Worm (Caenorhabditis elegans) whole organism, L1 larva: ENCODE data around the gene D1046.16.

ENCODE experiments used
- F16B12.6 ChIP-seq: fragments of 150-350 bp; optimal IDR thresholded peaks from 2 replicates; lab custom pipeline; 2014; ENCODE audit warnings: missing biosample characterization, missing genetic modification characterization
- blmp-1 ChIP-seq: fragments of 150-350 bp; optimal IDR thresholded peaks from 2 replicates; lab custom pipeline; 2014; ENCODE audit warnings: missing biosample characterization, missing genetic modification characterization
- ceh-63 ChIP-seq: fragments of 200-800 bp; sonication (Bioruptor generic); optimal IDR thresholded peaks from 2 replicates; lab custom pipeline; 2018; ENCODE audit warnings: mild to moderate bottlenecking, missing genetic modification characterization, missing compliant biosample characterization
- ceh-8 ChIP-seq: fragments of 200-800 bp; sonication (Bioruptor generic); optimal IDR thresholded peaks from 2 replicates; lab custom pipeline; 2018; ENCODE audit warnings: mild to moderate bottlenecking, missing genetic modification characterization, moderate library complexity, missing compliant biosample characterization
- ceh-82 ChIP-seq, 3 experiments: fragments of 150-350 bp in 1 of 3; sonication (generic microtip) in 2 of 3; optimal IDR thresholded peaks; 2 replicates each; lab custom pipeline; 2014 to 2017; ENCODE audit warnings: missing biosample characterization in 3 of 3, missing genetic modification characterization in 3 of 3
- ceh-88 ChIP-seq: fragments of 200-800 bp; sonication (Bioruptor generic); IDR thresholded peaks from 2 replicates; pipeline ENCODE4 v1.3.6; 2022; ENCODE audit warnings: missing genetic modification characterization, missing compliant biosample characterization
- ceh-90 ChIP-seq: sonication (generic microtip); optimal IDR thresholded peaks from 2 replicates; lab custom pipeline; 2016; ENCODE audit warnings: missing genetic modification characterization, missing compliant biosample characterization
- ces-1 ChIP-seq: fragments of 150-350 bp; optimal IDR thresholded peaks from 2 replicates; lab custom pipeline; 2014; ENCODE audit warnings: missing biosample characterization, missing genetic modification reagents, missing genetic modification characterization
- dpl-1 ChIP-seq, 3 experiments: fragments of 150-350 bp in 2 of 3; sonication (generic microtip) in 1 of 3; optimal IDR thresholded peaks; 2 replicates each; lab custom pipeline; 2014 to 2017; ENCODE audit warnings: missing biosample characterization in 3 of 3, missing genetic modification characterization in 3 of 3, missing genetic modification reagents in 3 of 3
- efl-1 ChIP-seq, 4 experiments: fragments of 150-350 bp; optimal IDR thresholded peaks in 3 of 4; peaks in 1 of 4; 1 replicate in 1 of 4; 2 replicates in 3 of 4; lab custom pipeline; 2014; ENCODE audit warnings: missing biosample characterization in 2 of 4, missing genetic modification characterization in 2 of 4, missing genetic modification reagents in 2 of 4
- efl-3 ChIP-seq: fragments of 200-800 bp; sonication (Bioruptor generic); optimal IDR thresholded peaks from 2 replicates; lab custom pipeline; 2018; ENCODE audit warnings: mild to moderate bottlenecking, missing genetic modification characterization, missing compliant biosample characterization
- elt-3 ChIP-seq, 6 experiments: fragments of 150-350 bp in 1 of 6; sonication (generic microtip); optimal IDR thresholded peaks; 2 replicates each; lab custom pipeline; 2017 to 2018; ENCODE audit warnings: missing biosample characterization in 6 of 6, missing genetic modification characterization in 6 of 6, inconsistent platforms in 1 of 6
- fkh-10 ChIP-seq: sonication (generic microtip); optimal IDR thresholded peaks from 2 replicates; lab custom pipeline; 2017; ENCODE audit warnings: missing biosample characterization, missing genetic modification reagents, missing genetic modification characterization
- fos-1 ChIP-seq: fragments of 150-350 bp; optimal IDR thresholded peaks from 2 replicates; lab custom pipeline; 2014; ENCODE audit warnings: missing biosample characterization, missing genetic modification characterization
- hlh-4 ChIP-seq: sonication (generic microtip); optimal IDR thresholded peaks from 2 replicates; lab custom pipeline; 2016; ENCODE audit warnings: mild to moderate bottlenecking, missing genetic modification characterization, missing compliant biosample characterization
- isw-1 ChIP-seq: fragments of 200-800 bp; sonication (Bioruptor generic); IDR thresholded peaks from 2 replicates; pipeline ENCODE4 v1.3.6; 2022; ENCODE audit warnings: missing genetic modification characterization, missing compliant biosample characterization
- lin-13 ChIP-seq: fragments of 150-350 bp; optimal IDR thresholded peaks from 2 replicates; lab custom pipeline; 2014; ENCODE audit warnings: missing biosample characterization, missing genetic modification reagents, missing genetic modification characterization
- lin-14 ChIP-seq: fragments of 200-800 bp; sonication (Bioruptor generic); optimal IDR thresholded peaks from 2 replicates; lab custom pipeline; 2018; ENCODE audit warnings: mild to moderate bottlenecking, missing genetic modification characterization, moderate library complexity, missing compliant biosample characterization
- lin-35 ChIP-seq, 2 experiments: fragments of 150-350 bp; optimal IDR thresholded peaks; 2 replicates each; lab custom pipeline; 2014; ENCODE audit warnings: missing biosample characterization in 2 of 2, missing genetic modification characterization in 2 of 2, missing genetic modification reagents in 2 of 2
- lsy-2 ChIP-seq, 2 experiments: fragments of 150-350 bp; optimal IDR thresholded peaks; 2 replicates each; lab custom pipeline; 2014; ENCODE audit warnings: missing biosample characterization in 2 of 2, missing genetic modification characterization in 2 of 2
- mdl-1 ChIP-seq, 2 experiments: fragments of 150-350 bp; optimal IDR thresholded peaks; 2 replicates each; lab custom pipeline; 2014 to 2017; ENCODE audit warnings: missing biosample characterization in 2 of 2, missing genetic modification characterization in 2 of 2, inconsistent platforms in 1 of 2
- mef-2 ChIP-seq: fragments of 150-350 bp; optimal IDR thresholded peaks from 2 replicates; lab custom pipeline; 2014; ENCODE audit warnings: missing biosample characterization, missing genetic modification characterization
- nhr-12 ChIP-seq: sonication (generic microtip); optimal IDR thresholded peaks from 2 replicates; lab custom pipeline; 2017; ENCODE audit warnings: missing biosample characterization, missing genetic modification characterization
- nhr-20 ChIP-seq: sonication (generic microtip); optimal IDR thresholded peaks from 2 replicates; lab custom pipeline; 2016; ENCODE audit warnings: mild to moderate bottlenecking, missing genetic modification characterization, missing compliant biosample characterization
- nhr-237 ChIP-seq: fragments of 150-350 bp; optimal IDR thresholded peaks from 2 replicates; lab custom pipeline; 2014; ENCODE audit warnings: missing biosample characterization, missing genetic modification characterization
- nhr-47 ChIP-seq: sonication (generic microtip); optimal IDR thresholded peaks from 2 replicates; lab custom pipeline; 2016; ENCODE audit warnings: mild to moderate bottlenecking, missing genetic modification characterization, moderate library complexity, missing compliant biosample characterization
- nhr-71 ChIP-seq: sonication (generic microtip); optimal IDR thresholded peaks from 2 replicates; lab custom pipeline; 2016; ENCODE audit warnings: mild to moderate bottlenecking, missing genetic modification characterization, moderate library complexity, missing compliant biosample characterization
- nhr-76 ChIP-seq: sonication (generic microtip); optimal IDR thresholded peaks from 2 replicates; lab custom pipeline; 2017; ENCODE audit warnings: missing biosample characterization, missing genetic modification characterization
- nhr-84 ChIP-seq: sonication (generic microtip); optimal IDR thresholded peaks from 2 replicates; lab custom pipeline; 2017; ENCODE audit warnings: missing biosample characterization, missing genetic modification characterization
- nhr-85 ChIP-seq: sonication (generic microtip); peaks from one replicate; lab custom pipeline; 2016; ENCODE audit warnings: missing genetic modification characterization, inconsistent platforms, missing compliant biosample characterization
- nhr-90 ChIP-seq: sonication (generic microtip); optimal IDR thresholded peaks from 2 replicates; lab custom pipeline; 2016; ENCODE audit warnings: mild to moderate bottlenecking, missing genetic modification characterization, missing compliant biosample characterization; ENCODE audit not compliant: poor library complexity
- rnt-1 ChIP-seq: sonication (generic microtip); optimal IDR thresholded peaks from 2 replicates; lab custom pipeline; 2016; ENCODE audit warnings: mild to moderate bottlenecking, missing genetic modification characterization, moderate library complexity, missing compliant biosample characterization
- snpc-4 ChIP-seq: fragments of 150-350 bp; optimal IDR thresholded peaks from 2 replicates; lab custom pipeline; 2014; ENCODE audit warnings: missing biosample characterization, missing genetic modification characterization
- snu-23 ChIP-seq: sonication (generic microtip); optimal IDR thresholded peaks from 2 replicates; lab custom pipeline; 2016; ENCODE audit warnings: missing genetic modification characterization, missing compliant biosample characterization
- sox-4 ChIP-seq: sonication (generic microtip); optimal IDR thresholded peaks from 2 replicates; lab custom pipeline; 2016; ENCODE audit warnings: missing genetic modification characterization, missing compliant biosample characterization
- swsn-7 ChIP-seq: sonication (generic microtip); optimal IDR thresholded peaks from 2 replicates; lab custom pipeline; 2016; ENCODE audit warnings: missing genetic modification characterization, missing compliant biosample characterization
- unc-30 ChIP-seq: sonication (generic microtip); optimal IDR thresholded peaks from 2 replicates; lab custom pipeline; 2017; ENCODE audit warnings: missing biosample characterization, missing genetic modification characterization

The D1046.16 gene

DNA sequence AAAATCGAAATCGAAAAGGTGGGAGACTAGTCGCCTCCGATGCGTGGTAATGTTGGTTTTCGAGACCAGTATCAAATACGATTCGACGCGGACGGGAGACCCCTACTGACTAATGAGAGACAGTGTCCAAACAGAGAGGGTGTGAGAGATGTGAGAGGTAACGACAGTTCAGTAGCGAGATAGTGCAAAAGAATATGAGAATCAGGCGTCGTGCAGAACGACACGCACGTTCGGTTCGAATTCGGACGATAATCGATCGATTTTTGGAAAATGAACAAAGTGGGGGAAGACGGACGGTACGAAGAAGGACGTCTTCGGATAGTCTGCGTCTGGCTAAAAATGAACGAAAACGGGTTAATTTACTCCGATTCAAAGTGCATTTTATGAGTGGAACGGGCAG is at the start of gene D1046.16:
Gene D1046.16, plus strand, starts transcription at position 195 of the 400 bp plus-strand sequence.
- peak; percentile 12 for TF ChIP-seq swsn-7 (tag; lab: Kevin White, UChicago)
- peak in 1 of 6 experiments; percentile 30 for TF ChIP-seq elt-3 (tag; optimal IDR thresholded peaks at IDR 0.05; lab: Kevin White, UChicago)
- peak; percentile 80 for TF ChIP-seq lin-14 (GFP tag; lab: Kevin White, UChicago)
- peak; percentile 4 for TF ChIP-seq nhr-71 (tag; lab: Kevin White, UChicago)
- peak; percentile 70 for TF ChIP-seq snu-23 (GFP tag; lab: Kevin White, UChicago)
- peak in 1 of 3 experiments; percentile 5 for TF ChIP-seq ceh-82 (tag; optimal IDR thresholded peaks at IDR 0.05; lab: Kevin White, UChicago)
- TF ChIP-seq nhr-237 (tag; lab: Kevin White, UChicago): no peak
- TF ChIP-seq lin-13: no peak
- peak in 1 of 3 experiments; percentile 17 for TF ChIP-seq dpl-1 (GFP tag; optimal IDR thresholded peaks at IDR 0.05; lab: Kevin White, UChicago)
- no peak for TF ChIP-seq hlh-4 (tag; lab: Kevin White, UChicago)
- TF ChIP-seq nhr-84: no peak
- TF ChIP-seq F16B12.6 (tag; lab: Kevin White, UChicago): no peak
- TF ChIP-seq sox-4 (tag; lab: Kevin White, UChicago): no peak
- no peak for TF ChIP-seq ceh-8
- TF ChIP-seq lin-35 (GFP tag; optimal IDR thresholded peaks at IDR 0.05; lab: Kevin White, UChicago): peak; percentile 36 to 66
- peak; percentile 16 to 31 for TF ChIP-seq efl-1 (optimal IDR thresholded peaks at IDR 0.05; lab: Kevin White, UChicago)
- no peak for TF ChIP-seq efl-1 (GFP tag; optimal IDR thresholded peaks at IDR 0.05 in 1 of 2; lab: Kevin White, UChicago)
- TF ChIP-seq rnt-1 (tag; lab: Kevin White, UChicago): peak; percentile 18
- TF ChIP-seq blmp-1 (tag; lab: Kevin White, UChicago): peak; percentile 83
- no peak for TF ChIP-seq ceh-88 (GFP tag; lab: Robert Waterston, UW)
- peak; percentile 61 for TF ChIP-seq nhr-20 (tag; lab: Kevin White, UChicago)
- peak; percentile 51 for TF ChIP-seq nhr-90 (tag; lab: Kevin White, UChicago)
- peak in 1 of 2 experiments; percentile 43 for TF ChIP-seq lsy-2 (tag; optimal IDR thresholded peaks at IDR 0.05; lab: Kevin White, UChicago)
- no peak for TF ChIP-seq ceh-63 (GFP tag; lab: Kevin White, UChicago)
- no peak for TF ChIP-seq nhr-47 (tag; lab: Kevin White, UChicago)
- peak in 1 of 2 experiments; percentile 7 for TF ChIP-seq mdl-1 (tag; optimal IDR thresholded peaks at IDR 0.05; lab: Kevin White, UChicago)

DNA sequence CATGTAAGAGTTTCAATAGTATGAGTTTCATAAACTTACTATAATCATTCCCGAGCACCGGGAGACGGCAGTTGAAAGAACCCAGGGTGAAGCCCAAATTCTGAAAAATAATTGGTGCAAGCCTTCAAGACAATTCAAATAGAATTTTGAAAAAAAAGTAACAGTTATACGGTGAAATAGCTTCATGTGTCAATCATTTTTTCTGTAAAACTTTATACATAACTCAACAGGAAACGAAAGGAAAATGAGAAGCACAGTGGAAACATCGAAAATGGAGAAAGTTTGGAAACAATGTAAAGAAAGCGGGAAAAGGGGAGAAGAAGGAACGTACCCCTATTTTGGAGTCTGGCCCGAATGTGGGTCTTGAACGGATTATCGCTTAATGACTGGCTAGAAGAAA is 49.0 kb upstream of the D1046.16 start, which contains the start of gene C09G9.3:
Gene C09G9.3, minus strand, starts transcription at position 101 of the 400 bp plus-strand sequence.
- no peak for TF ChIP-seq fkh-10 (GFP tag; lab: Kevin White, UChicago)
- no peak for TF ChIP-seq nhr-85 (tag; lab: Kevin White, UChicago)
- no peak for TF ChIP-seq snpc-4 (tag; lab: Kevin White, UChicago)
- TF ChIP-seq ceh-90 (tag; lab: Kevin White, UChicago): no peak
- no peak for TF ChIP-seq fos-1 (tag; lab: Kevin White, UChicago)
- TF ChIP-seq efl-3 (GFP tag; lab: Kevin White, UChicago): no peak
- TF ChIP-seq nhr-90 (tag; lab: Kevin White, UChicago): no peak
- no peak for TF ChIP-seq efl-1 (optimal IDR thresholded peaks at IDR 0.05; lab: Kevin White, UChicago)
- no peak for TF ChIP-seq efl-1 (GFP tag; optimal IDR thresholded peaks at IDR 0.05 in 1 of 2; lab: Kevin White, UChicago)
- no peak for TF ChIP-seq nhr-12 (tag; lab: Kevin White, UChicago)
- TF ChIP-seq mdl-1 (tag; optimal IDR thresholded peaks at IDR 0.05; lab: Kevin White, UChicago): no peak
- no peak for TF ChIP-seq nhr-47 (tag; lab: Kevin White, UChicago)
- no peak for TF ChIP-seq nhr-76 (tag; lab: Kevin White, UChicago)
- TF ChIP-seq elt-3 (tag; optimal IDR thresholded peaks at IDR 0.05; lab: Kevin White, UChicago): no peak
- no peak for TF ChIP-seq mef-2 (tag; lab: Kevin White, UChicago)
- no peak for TF ChIP-seq hlh-4 (tag; lab: Kevin White, UChicago)

DNA sequence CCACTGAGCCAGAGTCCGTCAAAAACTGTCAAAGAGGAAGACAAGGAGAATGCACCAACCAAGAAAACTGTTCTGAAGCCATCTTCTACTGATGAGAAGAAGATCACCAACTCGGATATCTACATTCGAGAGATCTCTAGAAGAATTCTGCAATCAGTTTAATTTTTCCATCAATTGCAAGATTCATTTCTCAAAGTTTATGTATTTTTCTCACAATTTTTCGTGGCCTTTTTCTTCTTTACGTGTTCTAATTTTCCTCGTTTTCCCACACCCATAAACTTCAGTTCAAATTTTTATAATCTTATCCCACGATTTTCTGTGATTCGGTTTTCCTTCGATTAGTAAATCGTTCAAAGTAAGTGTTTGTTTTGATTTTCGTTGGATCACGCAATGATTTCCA is 48.1 kb upstream of the D1046.16 start, which contains the start of gene hdl-2:
Gene hdl-2, plus strand, starts transcription at position 301 of the 400 bp plus-strand sequence.
- no peak for TF ChIP-seq F16B12.6 (tag; lab: Kevin White, UChicago)
- TF ChIP-seq ceh-8: no peak
- no peak for TF ChIP-seq ces-1 (GFP tag; lab: Kevin White, UChicago)
- no peak for TF ChIP-seq unc-30
- no peak for TF ChIP-seq isw-1
- TF ChIP-seq ceh-90 (tag; lab: Kevin White, UChicago): no peak
- TF ChIP-seq hlh-4 (tag; lab: Kevin White, UChicago): no peak
- TF ChIP-seq nhr-12 (tag; lab: Kevin White, UChicago): no peak
- TF ChIP-seq nhr-90 (tag; lab: Kevin White, UChicago): no peak
